Fruit fly (Drosophila melanogaster): ENCODE measurements around the gene yip7.
A peak's percentile ranks its signal among the peaks of the same experiment; 100 is the strongest.

yip7 gene

dm6 chr3L:6071454-6072189 lies 36.6 kb downstream of the yip7 start, which contains the start of gene CG6602 (continued):
- TF ChIP-seq emc (GFP tag; optimal IDR thresholded peaks at IDR 0.05) (peak; percentile 62), CG4360 (GFP tag; IDR thresholded peaks at IDR 0.05) (no peak), ftz-f1 (GFP tag; optimal IDR thresholded peaks at IDR 0.05) (no peak), CG8281 (tag; optimal IDR thresholded peaks at IDR 0.05) (peak; percentile 23), pan (optimal IDR thresholded peaks at IDR 0.05) (no peak), pan (GFP tag; optimal IDR thresholded peaks at IDR 0.05 in 1 of 2, IDR thresholded peaks at IDR 0.05 in 1 of 2) (peak in 1 of 2 experiments; percentile 88), CG12769 (tag; optimal IDR thresholded peaks at IDR 0.05) (no peak), Tbp (GFP tag; optimal IDR thresholded peaks at IDR 0.05) (no peak), onecut (GFP tag; IDR thresholded peaks at IDR 0.05) (peak; percentile 66), CG10959 (GFP tag; IDR thresholded peaks at IDR 0.05) (peak; percentile 16; the same call in 1 of the 2 replicates), Rx (GFP tag; IDR thresholded peaks at IDR 0.05) (peak; percentile 73), CG13424 (tag; optimal IDR thresholded peaks at IDR 0.05) (peak; percentile 16), zen2 (GFP tag; IDR thresholded peaks at IDR 0.05; ENCODE audit: partially characterized antibody) (no peak), CG30403 (GFP tag; optimal IDR thresholded peaks at IDR 0.05) (peak; percentile 26), lilli (GFP tag; optimal IDR thresholded peaks at IDR 0.05) (peak; percentile 18), tio (GFP tag; optimal IDR thresholded peaks at IDR 0.05) (peak; percentile 68), CG10366 (GFP tag; IDR thresholded peaks at IDR 0.05) (peak; percentile 71), D19A (tag; optimal IDR thresholded peaks at IDR 0.05) (peak; percentile 45), CG12155 (GFP tag; optimal IDR thresholded peaks at IDR 0.05) (peak; percentile 29), CG8290 (GFP tag; optimal IDR thresholded peaks at IDR 0.05) (peak; percentile 25), CG8290 (tag; optimal IDR thresholded peaks at IDR 0.05) (peak in 1 of 2 experiments; percentile 67), Gsc (GFP tag; IDR thresholded peaks at IDR 0.05) (no peak), sd (tag; optimal IDR thresholded peaks at IDR 0.05) (no peak), disco-r (GFP tag; optimal IDR thresholded peaks at IDR 0.05) (peak; percentile 40), CG12299 (tag; optimal IDR thresholded peaks at IDR 0.05) (no peak), CHES-1-like (GFP tag; optimal IDR thresholded peaks at IDR 0.05) (peak; percentile 47), CG18476 (GFP tag; optimal IDR thresholded peaks at IDR 0.05) (peak; percentile 39), da (GFP tag; optimal IDR thresholded peaks at IDR 0.05) (no peak), rib (GFP tag; IDR thresholded peaks at IDR 0.05) (peak; percentile 40; the same call in 1 of the 2 replicates), ATbp (GFP tag; optimal IDR thresholded peaks at IDR 0.05) (peak; percentile 69), BEAF-32 (GFP tag; optimal IDR thresholded peaks at IDR 0.05) (no peak), CG2712 (tag; optimal IDR thresholded peaks at IDR 0.05) (no peak), CG4404 (GFP tag; IDR thresholded peaks at IDR 0.05) (0 out of 2 replicates have a peak, but pooled peaks have one; percentile 38), CG7839 (tag; optimal IDR thresholded peaks at IDR 0.05) (peak; percentile 73), danr (GFP tag; IDR thresholded peaks at IDR 0.05) (peak; percentile 38; the same call in 1 of the 2 replicates), CG10274 (GFP tag; optimal IDR thresholded peaks at IDR 0.05) (peak; percentile 67), Fer3 (tag; optimal IDR thresholded peaks at IDR 0.05) (peak; percentile 86), GATAe (GFP tag; conservative IDR thresholded peaks at IDR 0.05) (no peak), CG34376 (GFP tag; optimal IDR thresholded peaks at IDR 0.05) (peak; percentile 59), dati (GFP tag; IDR thresholded peaks at IDR 0.05) (peak; percentile 71), stc (GFP tag; IDR thresholded peaks at IDR 0.05) (peak; percentile 72; the same call in 1 of the 2 replicates), CG9932 (GFP tag; IDR thresholded peaks at IDR 0.05) (peak; percentile 58), Dp (GFP tag; optimal IDR thresholded peaks at IDR 0.05) (no peak), CG11247 (GFP tag; IDR thresholded peaks at IDR 0.05) (peak; percentile 71), CG1647 (GFP tag; optimal IDR thresholded peaks at IDR 0.05) (peak; percentile 24), Ptx1 (GFP tag; IDR thresholded peaks at IDR 0.05) (peak; percentile 81), abd-A (tag; optimal IDR thresholded peaks at IDR 0.05) (no peak), gsb (GFP tag; IDR thresholded peaks at IDR 0.05) (no peak; the same call in 1 of the 2 replicates), D19B (GFP tag; optimal IDR thresholded peaks at IDR 0.05) (peak; percentile 69), CG17912 (GFP tag; optimal IDR thresholded peaks at IDR 0.05) (peak; percentile 59)
